Worm (Caenorhabditis elegans): ENCODE data around the gene F43C1.7.

- TF ChIP-seq lin-39 (tag; optimal IDR thresholded peaks at IDR 0.05) = no peak
- no peak for TF ChIP-seq ztf-11 (tag; optimal IDR thresholded peaks at IDR 0.05)
- no peak for TF ChIP-seq egl-27 (tag; optimal IDR thresholded peaks at IDR 0.05)
- no peak for TF ChIP-seq ceh-16 (tag; optimal IDR thresholded peaks at IDR 0.05)
- no peak for TF ChIP-seq aly-2 (tag; optimal IDR thresholded peaks at IDR 0.05)
- TF ChIP-seq elt-1 (tag; optimal IDR thresholded peaks at IDR 0.05) = no peak
- peak; percentile 78 for TF ChIP-seq C34F6.9 (tag; optimal IDR thresholded peaks at IDR 0.05)
- no peak for TF ChIP-seq nhr-237 (tag; optimal IDR thresholded peaks at IDR 0.05)
- TF ChIP-seq nhr-129 (tag; optimal IDR thresholded peaks at IDR 0.05) = peak; percentile 42
Observed at ce11 chrIII:4269220-4269935, 27.0 kb upstream of the F43C1.7 start, which contains the start of the genes sftb-1 and R10E4.1.

Data from whole organism, L2 larva.